Worm (Caenorhabditis elegans) whole organism, L4 larva: Measurements from ENCODE around the gene srh-246.

Experiments
- D1046.2 ChIP-seq: fragments of 200-800 bp; sonication (Bioruptor generic); IDR thresholded peaks from 2 replicates; pipeline ENCODE4 v1.3.6; 2022; ENCODE audit warnings: missing genetic modification characterization, missing compliant biosample characterization
- T20F7.1 ChIP-seq: fragments of 200-800 bp; sonication (Bioruptor generic); optimal IDR thresholded peaks from 2 replicates; lab custom pipeline; 2018; ENCODE audit warnings: mild to moderate bottlenecking, missing genetic modification characterization, missing compliant biosample characterization
- T26A8.4 ChIP-seq: fragments of 200-800 bp; sonication (Bioruptor generic); IDR thresholded peaks from 2 replicates; pipeline ENCODE4 v1.3.6; 2022; ENCODE audit warnings: missing genetic modification characterization, missing compliant biosample characterization
- Y105C5A.15 ChIP-seq: fragments of 200-800 bp; sonication (Bioruptor generic); IDR thresholded peaks from 2 replicates; pipeline ENCODE4 v1.3.6; 2022; ENCODE audit warnings: missing genetic modification characterization, missing compliant biosample characterization
- aha-1 ChIP-seq: fragments of 150-350 bp; peaks from one replicate; lab custom pipeline; 2014; ENCODE audit warnings: missing biosample characterization, missing genetic modification characterization
- ama-1 ChIP-seq: fragments of 150-350 bp; optimal IDR thresholded peaks from 2 replicates; lab custom pipeline; 2014; ENCODE audit warnings: inconsistent platforms, mixed read lengths
- arid-1 ChIP-seq: fragments of 200-800 bp; sonication (Bioruptor generic); conservative IDR thresholded peaks from 2 replicates; pipeline ENCODE4 v1.3.6; 2022; ENCODE audit warnings: missing genetic modification reagents, missing genetic modification characterization, missing compliant biosample characterization
- ceh-20 ChIP-seq: fragments of 200-800 bp; sonication (Bioruptor generic); IDR thresholded peaks from 2 replicates; pipeline ENCODE4 v1.3.6; 2022; ENCODE audit warnings: missing genetic modification reagents, missing genetic modification characterization, missing compliant biosample characterization
- ceh-28 ChIP-seq: fragments of 150-350 bp; optimal IDR thresholded peaks from 2 replicates; lab custom pipeline; 2014; ENCODE audit warnings: missing biosample characterization, missing genetic modification reagents, missing genetic modification characterization
- ceh-44 ChIP-seq: fragments of 200-800 bp; sonication (Bioruptor generic); IDR thresholded peaks from 2 replicates; pipeline ENCODE4 v1.3.6; 2022; ENCODE audit warnings: missing genetic modification reagents, missing genetic modification characterization, missing compliant biosample characterization
- ceh-82 ChIP-seq: sonication (generic microtip); optimal IDR thresholded peaks from 2 replicates; lab custom pipeline; 2017; ENCODE audit warnings: missing biosample characterization, missing genetic modification characterization
- ctbp-1 ChIP-seq: fragments of 200-800 bp; sonication (Bioruptor generic); IDR thresholded peaks from 2 replicates; pipeline ENCODE4 v1.3.6; 2022; ENCODE audit warnings: missing genetic modification reagents, missing genetic modification characterization, missing compliant biosample characterization
- daf-16 ChIP-seq, 3 experiments: sonication (generic microtip); optimal IDR thresholded peaks; 2 replicates each; lab custom pipeline; 2016 to 2017; ENCODE audit warnings: missing genetic modification characterization in 3 of 3, missing genetic modification reagents in 3 of 3, mild to moderate bottlenecking in 2 of 3, missing compliant biosample characterization in 2 of 3, missing biosample characterization in 1 of 3, moderate library complexity in 1 of 3
- daf-19 ChIP-seq: fragments of 200-800 bp; sonication (Bioruptor generic); conservative IDR thresholded peaks from 2 replicates; pipeline ENCODE4 v1.3.6; 2022; ENCODE audit warnings: missing genetic modification characterization, missing compliant biosample characterization
- daf-8 ChIP-seq: fragments of 200-800 bp; sonication (Bioruptor generic); IDR thresholded peaks from 2 replicates; pipeline ENCODE4 v1.3.6; 2022; ENCODE audit warnings: missing genetic modification characterization, missing compliant biosample characterization
- dve-1 ChIP-seq: sonication (generic microtip); optimal IDR thresholded peaks from 2 replicates; lab custom pipeline; 2017; ENCODE audit warnings: antibody characterized with exemption, mild to moderate bottlenecking, missing genetic modification characterization, missing compliant biosample characterization; ENCODE audit not compliant: insufficient read depth
- egl-43 ChIP-seq: fragments of 200-800 bp; sonication (Bioruptor generic); IDR thresholded peaks from 2 replicates; pipeline ENCODE4 v1.3.6; 2022; ENCODE audit warnings: missing genetic modification reagents, missing genetic modification characterization, missing compliant biosample characterization
- hif-1 ChIP-seq, 2 experiments: sonication (generic microtip); optimal IDR thresholded peaks; 2 replicates each; lab custom pipeline; 2016 to 2017; ENCODE audit warnings: missing compliant biosample characterization in 2 of 2, missing genetic modification characterization in 2 of 2, missing genetic modification reagents in 2 of 2, missing genotype in 2 of 2, mild to moderate bottlenecking in 1 of 2
- lin-29 ChIP-seq: fragments of 200-800 bp; sonication (Bioruptor generic); IDR thresholded peaks from 2 replicates; pipeline ENCODE4 v1.3.6; 2022; ENCODE audit warnings: missing genetic modification reagents, missing genetic modification characterization, missing compliant biosample characterization
- lin-39 ChIP-seq: fragments of 150-350 bp; optimal IDR thresholded peaks from 2 replicates; lab custom pipeline; 2014; ENCODE audit warnings: missing biosample characterization, missing genetic modification reagents, missing genetic modification characterization
- nhr-25 ChIP-seq: sonication (generic microtip); optimal IDR thresholded peaks from 2 replicates; lab custom pipeline; 2017; ENCODE audit warnings: missing genetic modification characterization, mild to moderate bottlenecking, missing compliant biosample characterization, antibody characterized with exemption, moderate library complexity, borderline replicate concordance; ENCODE audit not compliant: insufficient read depth
- nhr-28 ChIP-seq: fragments of 150-350 bp; optimal IDR thresholded peaks from 2 replicates; lab custom pipeline; 2014; ENCODE audit warnings: missing biosample characterization, missing genetic modification characterization
- nhr-41 ChIP-seq: fragments of 200-800 bp; sonication (Bioruptor generic); IDR thresholded peaks from 2 replicates; pipeline ENCODE4 v1.3.6; 2022; ENCODE audit warnings: missing genetic modification reagents, missing genetic modification characterization, missing compliant biosample characterization
- nhr-48 ChIP-seq: sonication (generic microtip); optimal IDR thresholded peaks from 2 replicates; lab custom pipeline; 2016; ENCODE audit warnings: mild to moderate bottlenecking, missing genetic modification characterization, missing compliant biosample characterization
- nhr-77 ChIP-seq: fragments of 150-350 bp; optimal IDR thresholded peaks from 2 replicates; lab custom pipeline; 2014; ENCODE audit warnings: missing biosample characterization, missing genetic modification characterization
- pha-4 ChIP-seq, 2 experiments: fragments of 150-350 bp in 1 of 2; fragments of 200-800 bp in 1 of 2; sonication (Bioruptor generic) in 1 of 2; IDR thresholded peaks in 1 of 2; optimal IDR thresholded peaks in 1 of 2; 2 replicates each; pipeline versions ENCODE4 v1.3.6 to Lab custom; 2014 to 2022; ENCODE audit warnings: missing genetic modification characterization in 2 of 2, missing genetic modification reagents in 2 of 2, missing biosample characterization in 1 of 2, missing compliant biosample characterization in 1 of 2
- pqm-1 ChIP-seq: sonication (generic microtip); optimal IDR thresholded peaks from 2 replicates; lab custom pipeline; 2017; ENCODE audit warnings: missing biosample characterization, missing genetic modification characterization
- sdz-12 ChIP-seq: fragments of 200-800 bp; sonication (Bioruptor generic); optimal IDR thresholded peaks from 2 replicates; lab custom pipeline; 2018; ENCODE audit warnings: mild to moderate bottlenecking, missing genetic modification characterization, missing compliant biosample characterization
- snpc-4 ChIP-seq: fragments of 150-350 bp; optimal IDR thresholded peaks from 2 replicates; lab custom pipeline; 2014; ENCODE audit warnings: missing biosample characterization, missing genetic modification characterization
- unc-39 ChIP-seq: sonication (generic microtip); optimal IDR thresholded peaks from 2 replicates; lab custom pipeline; 2017; ENCODE audit warnings: missing biosample characterization, missing genetic modification characterization
- unc-62 ChIP-seq, 3 experiments: fragments of 150-350 bp in 1 of 3; sonication (generic microtip); optimal IDR thresholded peaks in 2 of 3; peaks in 1 of 3; 1 replicate in 1 of 3; 2 replicates in 2 of 3; lab custom pipeline; 2014 to 2017; ENCODE audit warnings: missing biosample characterization in 3 of 3, missing genetic modification characterization in 3 of 3, missing genetic modification reagents in 3 of 3, missing genotype in 1 of 3
- vab-7 ChIP-seq: fragments of 200-800 bp; sonication (Bioruptor generic); IDR thresholded peaks from 2 replicates; pipeline ENCODE4 v1.3.6; 2022; ENCODE audit warnings: missing genetic modification reagents, missing genetic modification characterization, missing compliant biosample characterization
- zfp-3 ChIP-seq: fragments of 200-800 bp; sonication (Bioruptor generic); conservative IDR thresholded peaks from 2 replicates; pipeline ENCODE4 v1.3.6; 2022; ENCODE audit warnings: missing genetic modification reagents, missing genetic modification characterization, missing compliant biosample characterization

The srh-246 gene

ce11 chrV:628527-628926, 29.1 kb downstream of the srh-246 start, which contains the start of gene F48G7.9:
Gene F48G7.9 (minus strand): TSS chrV:628627.
- TF ChIP-seq nhr-41 (no peak), ceh-28 (no peak), ceh-44 (GFP tag; lab: Robert Waterston, UW) (no peak), arid-1 (GFP tag; lab: Robert Waterston, UW) (no peak), nhr-77 (tag; lab: Kevin White, UChicago) (no peak), nhr-48 (tag; lab: Kevin White, UChicago) (no peak), aha-1 (no peak), T26A8.4 (GFP tag; lab: Robert Waterston, UW) (no peak), hif-1 (tag; optimal IDR thresholded peaks at IDR 0.05; lab: Kevin White, UChicago) (no peak), nhr-28 (tag; lab: Kevin White, UChicago) (no peak), snpc-4 (no peak), unc-39 (tag; lab: Kevin White, UChicago) (no peak), pqm-1 (tag; lab: Kevin White, UChicago) (no peak), egl-43 (GFP tag; lab: Robert Waterston, UW) (no peak)

ce11 chrV:627585-627984, 30.0 kb downstream of the srh-246 start, which contains the start of gene F48G7.8:
Gene F48G7.8 (minus strand): TSS chrV:627685.
- TF ChIP-seq Y105C5A.15 (GFP tag; lab: Robert Waterston, UW) (no peak), nhr-41 (no peak), ama-1 (no peak), pha-4 (GFP tag; IDR thresholded peaks at IDR 0.05; lab: Robert Waterston, UW) (no peak), pha-4 (tag; optimal IDR thresholded peaks at IDR 0.05; lab: Kevin White, UChicago) (no peak), daf-8 (GFP tag; lab: Robert Waterston, UW) (no peak), lin-29 (GFP tag; lab: Robert Waterston, UW) (no peak), lin-39 (tag; lab: Kevin White, UChicago) (no peak), D1046.2 (GFP tag; lab: Robert Waterston, UW) (no peak), sdz-12 (GFP tag; lab: Kevin White, UChicago) (no peak)

ce11 chrV:626321-626720, 31.3 kb downstream of the srh-246 start, which contains the start of gene F48G7.7:
Gene F48G7.7 (minus strand): TSS chrV:626421.
- TF ChIP-seq zfp-3 (GFP tag; lab: Robert Waterston, UW): no peak
- no peak for TF ChIP-seq nhr-25 (tag; lab: Kevin White, UChicago)
- TF ChIP-seq T20F7.1 (GFP tag; lab: Kevin White, UChicago): no peak
- peak in 1 of 2 experiments; percentile 29 for TF ChIP-seq unc-62 (GFP tag; optimal IDR thresholded peaks at IDR 0.05 in 1 of 2; lab: Kevin White, UChicago)
- TF ChIP-seq unc-62 (tag; optimal IDR thresholded peaks at IDR 0.05; lab: Kevin White, UChicago): no peak
- TF ChIP-seq Y105C5A.15 (GFP tag; lab: Robert Waterston, UW): no peak
- TF ChIP-seq daf-16 (GFP tag; optimal IDR thresholded peaks at IDR 0.05; lab: Kevin White, UChicago): no peak
- peak; percentile 10 for TF ChIP-seq daf-16 (tag; optimal IDR thresholded peaks at IDR 0.05; lab: Kevin White, UChicago)
- TF ChIP-seq hif-1 (tag; optimal IDR thresholded peaks at IDR 0.05; lab: Kevin White, UChicago): no peak
- no peak for TF ChIP-seq ctbp-1 (GFP tag; lab: Robert Waterston, UW)
- TF ChIP-seq, all 104 proteins: peak for 2

- TF ChIP-seq daf-19 (GFP tag; lab: Robert Waterston, UW): no peak
- TF ChIP-seq ceh-82: no peak
- TF ChIP-seq ceh-44 (GFP tag; lab: Robert Waterston, UW): no peak
- TF ChIP-seq ceh-20: no peak
Observed at ce11 chrV:624922-625321, 32.7 kb downstream of the srh-246 start, which contains the start of gene srt-17. Gene srt-17 (minus strand): TSS chrV:625022.

ce11 chrV:622902-623301, 34.7 kb downstream of the srh-246 start, which contains the start of gene F48G7.5:
Gene F48G7.5 (minus strand): TSS chrV:622935.
- TF ChIP-seq dve-1 (tag; lab: Kevin White, UChicago) (peak; percentile 6), daf-16 (GFP tag; optimal IDR thresholded peaks at IDR 0.05; lab: Kevin White, UChicago) (no peak), daf-16 (tag; optimal IDR thresholded peaks at IDR 0.05; lab: Kevin White, UChicago) (peak; percentile 78), vab-7 (GFP tag; lab: Robert Waterston, UW) (no peak), pqm-1 (tag; lab: Kevin White, UChicago) (peak; percentile 26)
